Fruit fly (Drosophila melanogaster): ENCODE data around the gene CG42238.

The CG42238 gene

dm6 chr2L:20974037-20974646 is 77.8 kb downstream of the CG42238 start (continued):
- TF ChIP-seq Poxn (GFP tag; IDR thresholded peaks at IDR 0.05) (no peak), gt (GFP tag; IDR thresholded peaks at IDR 0.05) (no peak), D (optimal IDR thresholded peaks at IDR 0.05) (peak; percentile 7), D (GFP tag; optimal IDR thresholded peaks at IDR 0.05) (peak; percentile 58), ken (GFP tag; IDR thresholded peaks at IDR 0.05) (0 out of 3 replicates have a peak, but pooled peaks have one; percentile 34), gce (GFP tag; IDR thresholded peaks at IDR 0.05) (no peak), unc-4 (GFP tag; IDR thresholded peaks at IDR 0.05; ENCODE audit: partially characterized antibody) (no peak), CG11723 (GFP tag; optimal IDR thresholded peaks at IDR 0.05) (peak; percentile 29), chn (GFP tag; optimal IDR thresholded peaks at IDR 0.05) (peak; percentile 59), grau (tag; optimal IDR thresholded peaks at IDR 0.05) (peak; percentile 52), NK7.1 (GFP tag; optimal IDR thresholded peaks at IDR 0.05) (no peak), CG15269 (tag; optimal IDR thresholded peaks at IDR 0.05) (peak; percentile 5), pzg (GFP tag; optimal IDR thresholded peaks at IDR 0.05) (no peak), Dad (GFP tag; optimal IDR thresholded peaks at IDR 0.05) (no peak), CG2889 (GFP tag; IDR thresholded peaks at IDR 0.05) (no peak), CrebB (tag; optimal IDR thresholded peaks at IDR 0.05) (no peak), cad (GFP tag; optimal IDR thresholded peaks at IDR 0.05) (no peak), CG17568 (GFP tag; optimal IDR thresholded peaks at IDR 0.05) (no peak), CG3847 (GFP tag; IDR thresholded peaks at IDR 0.05) (no peak), CG12942 (GFP tag; optimal IDR thresholded peaks at IDR 0.05) (peak; percentile 42), CkIIα-i1 (GFP tag; IDR thresholded peaks at IDR 0.05) (no peak), tll (GFP tag; optimal IDR thresholded peaks at IDR 0.05) (no peak), slou (GFP tag; optimal IDR thresholded peaks at IDR 0.05) (peak; percentile 3), kah (GFP tag; optimal IDR thresholded peaks at IDR 0.05) (no peak), luna (GFP tag; optimal IDR thresholded peaks at IDR 0.05) (no peak), CG9727 (GFP tag; optimal IDR thresholded peaks at IDR 0.05) (peak; percentile 3), CG6254 (GFP tag; optimal IDR thresholded peaks at IDR 0.05) (peak; percentile 61), wek (GFP tag; optimal IDR thresholded peaks at IDR 0.05) (peak; percentile 18), prd (optimal IDR thresholded peaks at IDR 0.05) (no peak), prd (GFP tag; IDR thresholded peaks at IDR 0.05) (peak; percentile 60; the same call in 1 of the 3 replicates), Dref (GFP tag; IDR thresholded peaks at IDR 0.05) (no peak), jing (GFP tag; optimal IDR thresholded peaks at IDR 0.05) (peak; percentile 58), CG11093 (GFP tag; IDR thresholded peaks at IDR 0.05) (no peak; the same call in 2 of the 3 replicates), Gug (GFP tag; IDR thresholded peaks at IDR 0.05) (peak; percentile 24; the same call in 1 of the 4 replicates), Ets97D (GFP tag; optimal IDR thresholded peaks at IDR 0.05) (no peak), slbo (GFP tag; IDR thresholded peaks at IDR 0.05) (no peak), schlank (tag; optimal IDR thresholded peaks at IDR 0.05) (no peak), Dfd (GFP tag; optimal IDR thresholded peaks at IDR 0.05) (no peak), Dll (GFP tag; IDR thresholded peaks at IDR 0.05; ENCODE audit: partially characterized antibody) (no peak), CG43689 (GFP tag; IDR thresholded peaks at IDR 0.05) (no peak), org-1 (GFP tag; optimal IDR thresholded peaks at IDR 0.05) (peak; percentile 46), CG13775 (GFP tag; optimal IDR thresholded peaks at IDR 0.05) (no peak), ci (GFP tag; IDR thresholded peaks at IDR 0.05) (peak; percentile 75), az2 (GFP tag; optimal IDR thresholded peaks at IDR 0.05) (peak; percentile 46), Ssrp (tag; optimal IDR thresholded peaks at IDR 0.05) (peak; percentile 66), corto (GFP tag; optimal IDR thresholded peaks at IDR 0.05) (no peak), dan (GFP tag; IDR thresholded peaks at IDR 0.05) (no peak), Hr51 (GFP tag; optimal IDR thresholded peaks at IDR 0.05) (peak in 1 of 2 experiments; percentile 56), Abd-B (GFP tag; optimal IDR thresholded peaks at IDR 0.05) (no peak), CG7271 (tag; optimal IDR thresholded peaks at IDR 0.05) (no peak), CG3281 (GFP tag; optimal IDR thresholded peaks at IDR 0.05) (no peak)
